Fruit fly (Drosophila melanogaster): ENCODE results near the gene ng3.

Gene ng3

dm6 chrX:3255569-3256309 is 13.9 kb upstream of the ng3 start (continued):
- TF ChIP-seq CG15269 (tag; optimal IDR thresholded peaks at IDR 0.05) = peak; percentile 97
- peak; percentile 74 for TF ChIP-seq kay (GFP tag; optimal IDR thresholded peaks at IDR 0.05)
- peak; percentile 78 for TF ChIP-seq Jarid2 (GFP tag; optimal IDR thresholded peaks at IDR 0.05)
- peak; percentile 87 for TF ChIP-seq pb (GFP tag; optimal IDR thresholded peaks at IDR 0.05)
- peak; percentile 94 for TF ChIP-seq Ptx1 (GFP tag; IDR thresholded peaks at IDR 0.05)
- peak; percentile 73 for TF ChIP-seq Lhr (GFP tag; optimal IDR thresholded peaks at IDR 0.05)
- TF ChIP-seq NFAT (GFP tag; IDR thresholded peaks at IDR 0.05) = peak; percentile 86
- TF ChIP-seq Mad (GFP tag; optimal IDR thresholded peaks at IDR 0.05) = peak; percentile 93
- TF ChIP-seq CG6854 (GFP tag; optimal IDR thresholded peaks at IDR 0.05) = peak; percentile 97
- peak; percentile 93 for TF ChIP-seq tgo (GFP tag; IDR thresholded peaks at IDR 0.05)
- TF ChIP-seq lov (optimal IDR thresholded peaks at IDR 0.05) = no peak
- TF ChIP-seq lov (GFP tag; IDR thresholded peaks at IDR 0.05) = no peak
- TF ChIP-seq Taf1 (GFP tag; IDR thresholded peaks at IDR 0.05) = peak; percentile 85
- peak; percentile 96 for TF ChIP-seq odd (GFP tag; optimal IDR thresholded peaks at IDR 0.05)
- TF ChIP-seq CG17612 (GFP tag; IDR thresholded peaks at IDR 0.05) = peak; percentile 84
- TF ChIP-seq CG2120 (GFP tag; optimal IDR thresholded peaks at IDR 0.05) = peak; percentile 99
- TF ChIP-seq Hmx (GFP tag; optimal IDR thresholded peaks at IDR 0.05) = peak; percentile 59
- no peak for TF ChIP-seq pan (optimal IDR thresholded peaks at IDR 0.05)
- peak in 1 of 2 experiments; percentile 93 for TF ChIP-seq pan (GFP tag; optimal IDR thresholded peaks at IDR 0.05 in 1 of 2, IDR thresholded peaks at IDR 0.05 in 1 of 2)
- peak; percentile 95 for TF ChIP-seq CG3847 (GFP tag; IDR thresholded peaks at IDR 0.05)
- TF ChIP-seq CG30403 (GFP tag; optimal IDR thresholded peaks at IDR 0.05) = peak; percentile 97
- TF ChIP-seq NC2β (GFP tag; optimal IDR thresholded peaks at IDR 0.05) = peak; percentile 87
- TF ChIP-seq B-H2 (GFP tag; optimal IDR thresholded peaks at IDR 0.05) = peak; percentile 85
- TF ChIP-seq CG1647 (GFP tag; optimal IDR thresholded peaks at IDR 0.05) = peak; percentile 90
- peak; percentile 95 for TF ChIP-seq CG16863 (GFP tag; optimal IDR thresholded peaks at IDR 0.05)
- TF ChIP-seq nmo (GFP tag; optimal IDR thresholded peaks at IDR 0.05) = peak; percentile 92
- peak; percentile 90 for TF ChIP-seq al (GFP tag; IDR thresholded peaks at IDR 0.05)
- TF ChIP-seq CG8089 (GFP tag; optimal IDR thresholded peaks at IDR 0.05) = peak; percentile 89
- TF ChIP-seq BtbVII (GFP tag; optimal IDR thresholded peaks at IDR 0.05) = peak; percentile 98
- TF ChIP-seq slp2 (GFP tag; optimal IDR thresholded peaks at IDR 0.05) = peak; percentile 94
- peak; percentile 96 for TF ChIP-seq CG11504 (tag; optimal IDR thresholded peaks at IDR 0.05)
- TF ChIP-seq CG17912 (GFP tag; optimal IDR thresholded peaks at IDR 0.05) = peak; percentile 58
- peak; percentile 84 for TF ChIP-seq pum (GFP tag; optimal IDR thresholded peaks at IDR 0.05)
- peak; percentile 91 for TF ChIP-seq CG13624 (GFP tag; optimal IDR thresholded peaks at IDR 0.05)
- peak; percentile 76 for TF ChIP-seq CG43689 (GFP tag; IDR thresholded peaks at IDR 0.05)
- TF ChIP-seq zen (tag; optimal IDR thresholded peaks at IDR 0.05) = no peak
- TF ChIP-seq abd-A (tag; optimal IDR thresholded peaks at IDR 0.05) = peak; percentile 63
- no peak for TF ChIP-seq ftz-f1 (GFP tag; optimal IDR thresholded peaks at IDR 0.05)
- no peak for TF ChIP-seq zf30C (GFP tag; optimal IDR thresholded peaks at IDR 0.05)
- peak; percentile 89 for TF ChIP-seq CG18011 (GFP tag; optimal IDR thresholded peaks at IDR 0.05)
- peak; percentile 83 for TF ChIP-seq Usf (GFP tag; optimal IDR thresholded peaks at IDR 0.05)
- TF ChIP-seq Trl (optimal IDR thresholded peaks at IDR 0.05) = no peak
- peak; percentile 83 for TF ChIP-seq Trl (GFP tag; optimal IDR thresholded peaks at IDR 0.05)
- TF ChIP-seq Bgb (GFP tag; IDR thresholded peaks at IDR 0.05; ENCODE audit: partially characterized antibody) = peak; percentile 24; the same call in 1 of the 2 replicates
- TF ChIP-seq yki (optimal IDR thresholded peaks at IDR 0.05) = no peak
- TF ChIP-seq Atf-2 (GFP tag; optimal IDR thresholded peaks at IDR 0.05) = peak; percentile 95
- TF ChIP-seq luna (GFP tag; optimal IDR thresholded peaks at IDR 0.05) = peak; percentile 35
- TF ChIP-seq pros (GFP tag; optimal IDR thresholded peaks at IDR 0.05) = no peak
- TF ChIP-seq CG34422 (GFP tag; IDR thresholded peaks at IDR 0.05) = peak; percentile 91; the same call in 2 of the 3 replicates
- TF ChIP-seq chif (GFP tag; optimal IDR thresholded peaks at IDR 0.05) = peak; percentile 87 to 92
- TF ChIP-seq CG11696 (GFP tag; IDR thresholded peaks at IDR 0.05) = peak; percentile 79
